Fruit fly (Drosophila melanogaster) whole organism, embryonic: ENCODE measurements around the gene HP1b.

Experiments used
- CG10267 ChIP-seq: fragments of 200-800 bp; sonication (Bioruptor generic); optimal IDR thresholded peaks from 2 replicates; lab custom pipeline; 2018; ENCODE audit warnings: missing biosample characterization, mild to moderate bottlenecking, missing genetic modification characterization, moderate library complexity
- CG11723 ChIP-seq: fragments of 200-800 bp; sonication (Bioruptor generic); optimal IDR thresholded peaks from 2 replicates; lab custom pipeline; 2017; ENCODE audit warnings: missing biosample characterization, mild to moderate bottlenecking, missing genetic modification characterization
- CG12071 ChIP-seq: fragments of 200-800 bp; sonication (Bioruptor generic); optimal IDR thresholded peaks from 3 replicates; lab custom pipeline; 2018; ENCODE audit warnings: missing biosample characterization, mild to moderate bottlenecking, missing genetic modification characterization
- CG12942 ChIP-seq: fragments of 200-800 bp; sonication (Bioruptor generic); optimal IDR thresholded peaks from 3 replicates; lab custom pipeline; 2016; ENCODE audit warnings: missing biosample characterization, missing genetic modification characterization
- CG18011 ChIP-seq: fragments of 200-800 bp; sonication (Bioruptor generic); optimal IDR thresholded peaks from 2 replicates; lab custom pipeline; 2017; ENCODE audit warnings: missing biosample characterization, missing genetic modification characterization, mild to moderate bottlenecking, moderate library complexity, missing genotype
- CG2116 ChIP-seq: fragments of 200-800 bp; sonication (Bioruptor generic); optimal IDR thresholded peaks from 3 replicates; lab custom pipeline; 2018; ENCODE audit warnings: missing biosample characterization, mild to moderate bottlenecking, missing genetic modification characterization
- CG30403 ChIP-seq: fragments of 200-800 bp; sonication (Bioruptor generic); optimal IDR thresholded peaks from 3 replicates; lab custom pipeline; 2016; ENCODE audit warnings: missing biosample characterization, missing genetic modification characterization
- CG3065 ChIP-seq: fragments of 200-800 bp; sonication (Bioruptor generic); optimal IDR thresholded peaks from 2 replicates; lab custom pipeline; 2016; ENCODE audit warnings: missing biosample characterization, missing genetic modification characterization
- CG32772 ChIP-seq: fragments of 200-800 bp; sonication (Bioruptor generic); IDR thresholded peaks from 2 replicates; pipeline ENCODE4 v1.3.6; 2022; ENCODE audit warnings: missing biosample characterization, missing genetic modification characterization
- CG3995 ChIP-seq: fragments of 200-800 bp; sonication (Bioruptor generic); optimal IDR thresholded peaks from 3 replicates; lab custom pipeline; 2016; ENCODE audit warnings: missing biosample characterization, missing genetic modification characterization
- CG42726 ChIP-seq: fragments of 200-800 bp; sonication (Bioruptor generic); IDR thresholded peaks from 2 replicates; pipeline ENCODE4 v1.3.6; 2022; ENCODE audit warnings: missing biosample characterization, missing genetic modification characterization; ENCODE audit not compliant: partially characterized antibody
- CG4282 ChIP-seq: fragments of 200-800 bp; sonication (Bioruptor generic); optimal IDR thresholded peaks from 2 replicates; lab custom pipeline; 2016; ENCODE audit warnings: missing biosample characterization, missing genetic modification characterization
- CG4730 ChIP-seq: fragments of 200-800 bp; sonication (Bioruptor generic); IDR thresholded peaks from 2 replicates; pipeline ENCODE4 v1.3.6; 2022; ENCODE audit warnings: missing biosample characterization, missing genetic modification characterization
- CG4820 ChIP-seq: fragments of 200-800 bp; sonication (Bioruptor generic); optimal IDR thresholded peaks from 3 replicates; lab custom pipeline; 2016; ENCODE audit warnings: missing biosample characterization, missing genetic modification characterization
- CG8281 ChIP-seq: fragments of 200-800 bp; sonication (Bioruptor generic); optimal IDR thresholded peaks from 2 replicates; lab custom pipeline; 2018; ENCODE audit warnings: missing biosample characterization, mild to moderate bottlenecking, missing genetic modification characterization, moderate library complexity
- CG8359 ChIP-seq: fragments of 200-800 bp; sonication (Bioruptor generic); optimal IDR thresholded peaks from 2 replicates; lab custom pipeline; 2017; ENCODE audit warnings: missing biosample characterization, mild to moderate bottlenecking, missing genetic modification characterization, borderline replicate concordance
- CG8765 ChIP-seq: fragments of 200-800 bp; sonication (Bioruptor generic); IDR thresholded peaks from 2 replicates; pipeline ENCODE4 v1.3.6; 2022; ENCODE audit warnings: missing biosample characterization, missing genetic modification characterization
- CrebB ChIP-seq: fragments of 200-800 bp; sonication (Bioruptor generic); optimal IDR thresholded peaks from 3 replicates; lab custom pipeline; 2018; ENCODE audit warnings: missing biosample characterization, mild to moderate bottlenecking, missing genetic modification characterization
- Dbx ChIP-seq: fragments of 200-800 bp; sonication (Bioruptor generic); IDR thresholded peaks from 3 replicates; pipeline ENCODE4 v1.3.6; 2022; ENCODE audit warnings: missing biosample characterization, missing genetic modification characterization
- Dll ChIP-seq: fragments of 200-800 bp; sonication (Bioruptor generic); IDR thresholded peaks from 4 replicates; pipeline ENCODE4 v1.3.6; 2022; ENCODE audit warnings: missing biosample characterization, missing genetic modification characterization; ENCODE audit not compliant: partially characterized antibody
- Dp ChIP-seq: fragments of 200-800 bp; sonication (Bioruptor generic); optimal IDR thresholded peaks from 2 replicates; lab custom pipeline; 2018; ENCODE audit warnings: missing biosample characterization, mild to moderate bottlenecking, missing genetic modification characterization, moderate library complexity
- GATAe ChIP-seq: fragments of 200-800 bp; sonication (Bioruptor generic); conservative IDR thresholded peaks from 2 replicates; pipeline ENCODE4 v1.3.6; 2022; ENCODE audit warnings: missing biosample characterization, missing genetic modification characterization
- HLH3B ChIP-seq: fragments of 200-800 bp; sonication (Bioruptor generic); IDR thresholded peaks from 2 replicates; pipeline ENCODE4 v1.3.6; 2022; ENCODE audit warnings: missing biosample characterization, missing genetic modification characterization
- HLH4C ChIP-seq: fragments of 200-800 bp; sonication (Bioruptor generic); IDR thresholded peaks from 3 replicates; pipeline ENCODE4 v1.3.6; 2022; ENCODE audit warnings: missing biosample characterization, missing genetic modification characterization; ENCODE audit not compliant: partially characterized antibody
- HmgD ChIP-seq: fragments of 200-800 bp; sonication (Bioruptor generic); optimal IDR thresholded peaks from 3 replicates; lab custom pipeline; 2016; ENCODE audit warnings: missing biosample characterization, missing genetic modification characterization
- MESR4 ChIP-seq: fragments of 200-800 bp; sonication (Bioruptor generic); optimal IDR thresholded peaks from 2 replicates; lab custom pipeline; 2018; ENCODE audit warnings: missing biosample characterization, mild to moderate bottlenecking, missing genetic modification characterization, moderate library complexity
- Med ChIP-seq: fragments of 200-800 bp; sonication (Bioruptor generic); peaks from one replicate; lab custom pipeline; 2016; ENCODE audit warnings: missing biosample characterization, missing genetic modification characterization, mild to moderate bottlenecking, inconsistent platforms, moderate library complexity
- Mes4 ChIP-seq: fragments of 200-800 bp; sonication (Bioruptor generic); optimal IDR thresholded peaks from 2 replicates; lab custom pipeline; 2016; ENCODE audit warnings: missing biosample characterization, missing genetic modification characterization
- Poxn ChIP-seq: fragments of 200-800 bp; sonication (Bioruptor generic); IDR thresholded peaks from 2 replicates; pipeline ENCODE4 v1.3.6; 2022; ENCODE audit warnings: missing biosample characterization, missing genetic modification characterization
- Sin3A ChIP-seq: fragments of >200 bp; optimal IDR thresholded peaks from 2 replicates; lab custom pipeline; 2018
- Trl ChIP-seq, 3 experiments: fragments of >200 bp in 2 of 3; fragments of 200-800 bp in 1 of 3; sonication (Bioruptor generic) in 1 of 3; optimal IDR thresholded peaks; 2 replicates in 1 of 3; 3 replicates in 2 of 3; lab custom pipeline; 2016 to 2017; ENCODE audit warnings: missing biosample characterization in 1 of 3, missing genetic modification characterization in 1 of 3
- ase ChIP-seq: fragments of 200-800 bp; sonication (Bioruptor generic); IDR thresholded peaks from 3 replicates; pipeline ENCODE4 v1.3.6; 2022; ENCODE audit warnings: missing biosample characterization, missing genetic modification characterization
- cas ChIP-seq: fragments of 200-800 bp; sonication (Bioruptor generic); IDR thresholded peaks from 2 replicates; pipeline ENCODE4 v1.3.6; 2022; ENCODE audit warnings: missing biosample characterization, missing genetic modification characterization
- cg ChIP-seq: fragments of 200-800 bp; sonication (Bioruptor generic); optimal IDR thresholded peaks from 3 replicates; lab custom pipeline; 2019; ENCODE audit warnings: missing biosample characterization, mild to moderate bottlenecking, missing genetic modification characterization, moderate library complexity
- dimm ChIP-seq: fragments of 200-800 bp; sonication (Bioruptor generic); IDR thresholded peaks from 2 replicates; pipeline ENCODE4 v1.3.6; 2022; ENCODE audit warnings: missing biosample characterization, missing genetic modification characterization
- dm ChIP-seq: fragments of 200-800 bp; sonication (Bioruptor generic); optimal IDR thresholded peaks from 3 replicates; lab custom pipeline; 2016; ENCODE audit warnings: missing biosample characterization, missing genetic modification characterization
- emc ChIP-seq: fragments of 200-800 bp; sonication (Bioruptor generic); optimal IDR thresholded peaks from 2 replicates; lab custom pipeline; 2016; ENCODE audit warnings: missing biosample characterization, missing genetic modification characterization
- fd96Cb ChIP-seq: fragments of 200-800 bp; sonication (Bioruptor generic); optimal IDR thresholded peaks from 2 replicates; lab custom pipeline; 2018; ENCODE audit warnings: missing biosample characterization, mild to moderate bottlenecking, missing genetic modification characterization, moderate library complexity
- gfzf ChIP-seq: fragments of 200-800 bp; sonication (Bioruptor generic); optimal IDR thresholded peaks from 2 replicates; lab custom pipeline; 2016; ENCODE audit warnings: missing biosample characterization, mild to moderate bottlenecking, missing genetic modification characterization, moderate library complexity
- klu ChIP-seq: fragments of 200-800 bp; sonication (Bioruptor generic); IDR thresholded peaks from 2 replicates; pipeline ENCODE4 v1.3.6; 2022; ENCODE audit warnings: missing biosample characterization, missing genetic modification characterization
- nerfin-2 ChIP-seq: fragments of 200-800 bp; sonication (Bioruptor generic); IDR thresholded peaks from 2 replicates; pipeline ENCODE4 v1.3.6; 2022; ENCODE audit warnings: missing biosample characterization, missing genetic modification characterization; ENCODE audit not compliant: partially characterized antibody
- pho ChIP-seq: fragments of 200-800 bp; sonication (Bioruptor generic); optimal IDR thresholded peaks from 2 replicates; lab custom pipeline; 2016; ENCODE audit warnings: missing biosample characterization, missing genetic modification characterization
- phol ChIP-seq: fragments of 200-800 bp; sonication (Bioruptor generic); optimal IDR thresholded peaks from 3 replicates; lab custom pipeline; 2018; ENCODE audit warnings: missing biosample characterization, mild to moderate bottlenecking, missing genetic modification characterization, moderate library complexity
- rib ChIP-seq: fragments of 200-800 bp; sonication (Bioruptor generic); IDR thresholded peaks from 2 replicates; pipeline ENCODE4 v1.3.6; 2022; ENCODE audit warnings: missing biosample characterization, missing genetic modification characterization
- run ChIP-seq: fragments of 200-800 bp; sonication (Bioruptor generic); optimal IDR thresholded peaks from 3 replicates; lab custom pipeline; 2018; ENCODE audit warnings: missing biosample characterization, mild to moderate bottlenecking, missing genetic modification characterization
- so ChIP-seq: fragments of 200-800 bp; sonication (Bioruptor generic); IDR thresholded peaks from 3 replicates; pipeline ENCODE4 v1.3.6; 2022; ENCODE audit warnings: missing biosample characterization, missing genetic modification characterization
- stc ChIP-seq: fragments of 200-800 bp; sonication (Bioruptor generic); IDR thresholded peaks from 2 replicates; pipeline ENCODE4 v1.3.6; 2022; ENCODE audit warnings: missing biosample characterization, missing genetic modification characterization
- ttk ChIP-seq: fragments of 200-800 bp; sonication (Bioruptor generic); IDR thresholded peaks from 2 replicates; pipeline ENCODE4 v2.1.2; 2022; ENCODE audit warnings: missing biosample characterization, missing genetic modification characterization
- unpg ChIP-seq: fragments of 200-800 bp; sonication (Bioruptor generic); optimal IDR thresholded peaks from 3 replicates; lab custom pipeline; 2018; ENCODE audit warnings: missing biosample characterization, mild to moderate bottlenecking, missing genetic modification characterization, moderate library complexity
- wdn ChIP-seq: fragments of 200-800 bp; sonication (Bioruptor generic); IDR thresholded peaks from 2 replicates; pipeline ENCODE4 v1.3.6; 2022; ENCODE audit warnings: missing biosample characterization, missing genetic modification characterization
- yki ChIP-seq: fragments of >200 bp; optimal IDR thresholded peaks from 3 replicates; lab custom pipeline; 2018

The HP1b gene

DNA sequence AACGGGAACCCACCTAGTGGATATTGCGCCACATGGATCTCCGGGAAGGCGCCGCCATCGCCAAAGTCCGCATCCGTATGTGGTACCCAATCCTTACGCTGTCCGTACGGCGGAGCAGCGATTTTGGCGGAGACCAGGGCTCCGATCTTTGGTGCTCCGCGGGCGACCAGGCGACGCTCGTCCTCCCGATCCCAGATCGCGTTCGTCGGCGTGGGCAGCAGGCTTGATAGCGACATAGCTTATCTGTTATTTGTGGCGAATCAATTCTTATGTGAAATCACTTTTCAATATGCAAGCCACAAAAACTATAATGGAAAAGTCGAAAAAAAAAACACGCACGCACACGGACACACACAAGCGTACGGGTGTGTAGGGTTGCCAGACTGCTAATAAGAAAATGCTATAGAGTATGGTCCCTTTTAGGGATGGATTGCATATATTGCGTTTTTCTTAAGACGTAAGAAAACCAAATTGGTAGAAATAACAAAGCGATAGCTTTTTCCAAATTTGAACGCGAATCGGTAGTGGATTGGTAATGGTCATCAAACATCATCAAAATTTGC is 25.4 kb downstream of the HP1b start, which contains the start of gene Bx42 (continued):
- TF ChIP-seq MESR4 (GFP tag; lab: Kevin White, UChicago) (peak; percentile 96), ase (GFP tag; lab: Robert Waterston, UW) (no peak), CG32772 (GFP tag; lab: Robert Waterston, UW) (peak; percentile 52), HLH3B (no peak), dm (GFP tag; lab: Kevin White, UChicago) (peak; percentile 7), CG30403 (GFP tag; lab: Kevin White, UChicago) (peak; percentile 48), run (no peak), CG12071 (GFP tag; lab: Kevin White, UChicago) (no peak), CG4820 (GFP tag; lab: Kevin White, UChicago) (no peak), gfzf (GFP tag; lab: Kevin White, UChicago) (peak; percentile 77), Poxn (no peak), CG3065 (GFP tag; lab: Kevin White, UChicago) (no peak), CG10267 (tag; lab: Kevin White, UChicago) (peak; percentile 4), emc (GFP tag; lab: Kevin White, UChicago) (no peak), Trl (optimal IDR thresholded peaks at IDR 0.05; lab: Kevin White, UChicago) (no peak), Trl (GFP tag; optimal IDR thresholded peaks at IDR 0.05; lab: Kevin White, UChicago) (peak; percentile 14), CG4730 (GFP tag; lab: Robert Waterston, UW) (0 out of 2 replicates have a peak, but pooled peaks have one; percentile 18), wdn (GFP tag; lab: Robert Waterston, UW) (no peak), Dp (GFP tag; lab: Kevin White, UChicago) (peak; percentile 8), CG8281 (tag; lab: Kevin White, UChicago) (no peak), CG11723 (no peak), pho (GFP tag; lab: Kevin White, UChicago) (peak; percentile 8), Dbx (GFP tag; lab: Robert Waterston, UW) (no peak), CG4282 (peak; percentile 2), Med (peak; percentile 68), yki (lab: Kevin White, UChicago) (no peak), rib (no peak), so (no peak), HmgD (GFP tag; lab: Kevin White, UChicago) (no peak), CG42726 (GFP tag; lab: Robert Waterston, UW) (peak; percentile 11; the same call in 1 of the 2 replicates), HLH4C (GFP tag; lab: Robert Waterston, UW) (0 out of 3 replicates have a peak, but pooled peaks have one; percentile 26), phol (tag; lab: Kevin White, UChicago) (peak; percentile 37)

DNA sequence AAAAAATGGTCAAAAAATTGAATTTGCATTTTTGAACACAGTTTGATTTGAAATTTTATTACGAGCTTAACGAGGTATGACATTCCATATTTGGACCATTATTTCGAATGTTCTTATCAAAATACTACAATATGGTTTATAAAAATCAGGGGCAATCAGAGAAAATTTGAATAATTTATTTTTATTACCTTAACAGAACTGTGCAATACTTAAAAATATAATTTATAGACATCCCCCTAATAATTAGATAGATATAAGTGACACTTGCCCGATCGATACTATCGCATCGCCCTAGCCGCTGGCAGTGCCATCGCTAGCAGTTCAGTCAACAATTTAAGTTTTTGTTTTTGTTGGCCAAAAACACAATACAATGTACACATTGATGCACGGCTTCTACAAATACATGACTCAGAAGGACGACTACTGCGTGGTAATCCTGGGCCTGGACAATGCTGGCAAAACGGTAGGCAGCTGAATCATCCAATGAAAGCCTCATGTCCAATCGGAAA is 26.0 kb downstream of the HP1b start, which contains the start of gene Arfrp1:
Arfrp1 (plus strand) TSS at position 295 of the 509 bp plus-strand sequence.
- TF ChIP-seq ttk (GFP tag; lab: Robert Waterston, UW) (no peak; the same call in 1 of the 2 replicates), cg (no peak), nerfin-2 (GFP tag; lab: Robert Waterston, UW) (peak; percentile 45; the same call in 1 of the 2 replicates), unpg (GFP tag; lab: Kevin White, UChicago) (no peak), Sin3A (lab: Kevin White, UChicago) (no peak), GATAe (GFP tag; lab: Robert Waterston, UW) (no peak), CG4820 (GFP tag; lab: Kevin White, UChicago) (peak; percentile 19), Dll (GFP tag; lab: Robert Waterston, UW) (peak; percentile 83), cas (no peak), dimm (GFP tag; lab: Robert Waterston, UW) (no peak), stc (GFP tag; lab: Robert Waterston, UW) (no peak), CG3995 (GFP tag; lab: Kevin White, UChicago) (peak; percentile 53), klu (GFP tag; lab: Robert Waterston, UW) (no peak), CG12942 (no peak), Mes4 (GFP tag; lab: Kevin White, UChicago) (no peak), CrebB (no peak), fd96Cb (tag; lab: Kevin White, UChicago) (no peak), CG8765 (GFP tag; lab: Robert Waterston, UW) (no peak), CG2116 (GFP tag; lab: Kevin White, UChicago) (no peak), CG18011 (GFP tag; lab: Kevin White, UChicago) (no peak), CG8359 (GFP tag; lab: Kevin White, UChicago) (no peak)
